Worm (Caenorhabditis elegans) whole organism, early embryonic: ENCODE results near the gene unc-32.

Experiments
- B0310.2 ChIP-seq: sonication (generic microtip); optimal IDR thresholded peaks from 2 replicates; lab custom pipeline; 2016; ENCODE audit warnings: mild to moderate bottlenecking, missing genetic modification characterization, missing compliant biosample characterization
- F13C5.2 ChIP-seq: sonication (generic microtip); optimal IDR thresholded peaks from 2 replicates; lab custom pipeline; 2017; ENCODE audit warnings: mild to moderate bottlenecking, missing genetic modification characterization, inconsistent platforms, missing compliant biosample characterization
- ama-1 ChIP-seq: fragments of 150-350 bp; optimal IDR thresholded peaks from 2 replicates; lab custom pipeline; 2014
- flt-1 ChIP-seq: fragments of 200-800 bp; sonication (Bioruptor generic); IDR thresholded peaks from 2 replicates; pipeline ENCODE4 v1.3.6; 2022; ENCODE audit warnings: missing genetic modification characterization, missing compliant biosample characterization
- pes-1 ChIP-seq: fragments of 200-800 bp; sonication (Bioruptor generic); IDR thresholded peaks from 2 replicates; pipeline ENCODE4 v1.3.6; 2022; ENCODE audit warnings: missing genetic modification reagents, missing genetic modification characterization, missing compliant biosample characterization

DNA sequence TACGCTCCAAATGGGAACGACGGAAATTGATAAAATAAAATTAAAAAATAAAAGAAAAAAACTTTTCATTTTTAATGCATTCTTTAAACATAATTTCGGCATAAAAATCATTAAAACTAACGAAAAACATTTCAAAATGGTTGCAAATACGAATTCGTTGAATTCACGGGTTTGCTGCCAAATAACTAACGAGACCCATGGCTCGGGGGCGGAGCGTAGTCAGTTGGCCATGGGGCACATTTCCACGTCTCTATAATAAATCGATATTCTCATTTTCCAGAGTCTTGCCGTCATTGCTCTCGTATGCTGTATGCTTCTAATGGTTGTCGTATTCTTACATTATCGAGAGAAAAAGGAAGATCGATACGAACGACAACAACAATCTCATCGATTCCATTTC is 12.0 kb upstream of the unc-32 start, which contains the start of gene ZK637.4:
- TF ChIP-seq ama-1 (lab: Kevin White, UChicago) (no peak), F13C5.2 (no peak), B0310.2 (no peak), pes-1 (GFP tag; lab: Robert Waterston, UW) (no peak), flt-1 (GFP tag; lab: Robert Waterston, UW) (no peak)
